Fruit fly (Drosophila melanogaster) whole organism, prepupa: Measurements from ENCODE around the gene sip2.

Experiments used
- CG6792 ChIP-seq: fragments of 200-800 bp; sonication (Bioruptor generic); optimal IDR thresholded peaks from 3 replicates; lab custom pipeline; 2016; ENCODE audit warnings: missing biosample characterization, missing genetic modification characterization
- CG6854 ChIP-seq: fragments of 200-800 bp; sonication (Bioruptor generic); optimal IDR thresholded peaks from 2 replicates; lab custom pipeline; 2017; ENCODE audit warnings: missing biosample characterization, mild to moderate bottlenecking, missing genetic modification characterization
- Lpt ChIP-seq: fragments of 200-800 bp; sonication (Bioruptor generic); optimal IDR thresholded peaks from 3 replicates; lab custom pipeline; 2016; ENCODE audit warnings: missing biosample characterization, missing genetic modification characterization
- Smox ChIP-seq: fragments of 200-800 bp; sonication (Bioruptor generic); optimal IDR thresholded peaks from 3 replicates; lab custom pipeline; 2016; ENCODE audit warnings: missing biosample characterization, missing genetic modification characterization
- Sox14 ChIP-seq: fragments of 200-800 bp; sonication (Bioruptor generic); optimal IDR thresholded peaks from 3 replicates; lab custom pipeline; 2016; ENCODE audit warnings: missing biosample characterization, missing genetic modification characterization
- Sox15 ChIP-seq: fragments of 200-800 bp; sonication (Bioruptor generic); optimal IDR thresholded peaks from 3 replicates; lab custom pipeline; 2016; ENCODE audit warnings: missing biosample characterization, missing genetic modification characterization
- acj6 ChIP-seq: fragments of 200-800 bp; sonication (Bioruptor generic); optimal IDR thresholded peaks from 3 replicates; lab custom pipeline; 2016; ENCODE audit warnings: missing biosample characterization, missing genetic modification characterization
- dsx ChIP-seq: fragments of 200-800 bp; optimal IDR thresholded peaks from 3 replicates; lab custom pipeline; 2019; ENCODE audit warnings: missing biosample characterization, mild to moderate bottlenecking, missing genetic modification characterization, moderate library complexity; ENCODE audit not compliant: poor library complexity, severe bottlenecking
- ss ChIP-seq, 2 experiments: fragments of 200-800 bp; sonication (Bioruptor generic); optimal IDR thresholded peaks; 2 replicates in 1 of 2; 3 replicates in 1 of 2; lab custom pipeline; 2017 to 2018; ENCODE audit warnings: mild to moderate bottlenecking in 2 of 2, missing biosample characterization in 2 of 2, missing genetic modification characterization in 2 of 2, moderate library complexity in 1 of 2
- topi ChIP-seq: fragments of 200-800 bp; sonication (Bioruptor generic); optimal IDR thresholded peaks from 3 replicates; lab custom pipeline; 2016; ENCODE audit warnings: missing biosample characterization, missing genetic modification characterization

DNA sequence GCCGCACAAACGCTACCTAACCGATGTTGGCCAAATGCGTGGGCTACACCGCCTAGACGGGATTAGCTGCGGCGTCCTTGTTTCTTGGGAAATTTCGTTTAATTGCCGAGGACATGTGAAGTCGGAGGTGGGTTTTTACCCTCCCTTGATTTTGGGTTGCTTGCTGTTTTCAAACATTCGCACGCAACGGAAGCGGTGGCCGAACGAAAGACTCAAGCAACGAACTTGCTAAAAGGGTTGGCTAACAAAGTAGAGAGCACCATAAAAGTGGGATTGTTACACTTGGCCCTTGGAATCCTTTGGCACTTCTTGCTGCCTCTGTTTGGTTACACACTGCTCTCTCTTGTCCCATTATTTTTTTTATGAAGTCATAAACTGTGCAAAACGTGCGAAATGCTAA is 46.6 kb upstream of the sip2 start:
- TF ChIP-seq Sox14 (GFP tag; lab: Kevin White, UChicago): no peak
- no peak for TF ChIP-seq Smox (GFP tag; lab: Kevin White, UChicago)
- no peak for TF ChIP-seq CG6854
- no peak for TF ChIP-seq topi
- no peak for TF ChIP-seq Lpt (GFP tag; lab: Kevin White, UChicago)
- TF ChIP-seq ss (GFP tag; optimal IDR thresholded peaks at IDR 0.05; lab: Kevin White, UChicago): no peak
- TF ChIP-seq Sox15 (GFP tag; lab: Kevin White, UChicago): no peak
- TF ChIP-seq CG6792 (GFP tag; lab: Kevin White, UChicago): no peak
- no peak for TF ChIP-seq dsx (GFP tag; lab: Kevin White, UChicago)
- no peak for TF ChIP-seq acj6
